Fruit fly (Drosophila melanogaster): Measurements from ENCODE around the gene Vps60.

Vps60 gene

DNA sequence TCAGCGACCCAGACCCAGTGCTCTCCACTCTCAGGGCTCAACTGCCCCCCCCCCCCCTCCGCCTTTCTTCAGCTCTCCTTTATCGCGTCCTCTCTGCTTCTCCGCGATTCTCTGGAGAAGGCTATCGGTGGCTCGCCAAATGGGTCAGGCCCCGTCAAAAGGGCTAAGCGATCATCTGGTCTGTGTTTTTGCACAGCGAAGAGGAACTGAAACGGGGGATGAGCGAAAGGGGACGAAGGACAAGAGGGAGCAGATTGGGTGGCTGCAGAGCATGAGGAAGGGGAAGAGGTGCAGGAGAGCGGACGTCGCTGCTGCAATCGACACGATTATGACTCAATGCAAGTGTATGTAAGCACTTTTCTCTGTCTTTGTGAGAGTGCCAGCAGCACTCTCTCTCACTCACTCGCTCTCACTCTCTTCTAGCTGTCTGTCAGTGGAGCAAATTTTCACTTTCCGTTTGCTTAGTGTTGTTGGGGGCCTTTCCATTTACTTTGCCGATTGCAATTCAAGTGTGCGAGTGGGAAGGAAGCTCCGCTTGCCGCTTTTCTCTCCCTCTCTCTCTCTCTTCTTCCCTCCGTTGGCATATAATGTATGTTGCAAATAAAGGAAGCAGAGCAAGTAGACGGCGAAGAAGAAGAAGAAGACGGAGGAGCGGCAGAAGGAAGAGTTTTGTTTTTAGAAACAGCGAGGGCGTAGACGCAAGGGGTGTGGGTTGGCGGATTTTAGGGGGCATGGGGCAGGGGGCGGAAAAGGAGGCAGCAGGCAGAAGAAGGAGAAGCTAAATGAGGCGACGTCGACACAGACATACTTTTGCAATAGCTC, 43.7 kb downstream of the Vps60 start (continued):
- TF ChIP-seq Lpt (GFP tag; optimal IDR thresholded peaks at IDR 0.05) (peak; percentile 57), svp (GFP tag) (peak; percentile 100), CG7368 (GFP tag; optimal IDR thresholded peaks at IDR 0.05) (no peak), Eip75B (GFP tag; optimal IDR thresholded peaks at IDR 0.05) (peak; percentile 88), Hr39 (GFP tag; optimal IDR thresholded peaks at IDR 0.05) (no peak), dsx (GFP tag; optimal IDR thresholded peaks at IDR 0.05; ENCODE audit: poor library complexity, severe bottlenecking) (no peak), Ets21C (GFP tag; optimal IDR thresholded peaks at IDR 0.05) (no peak), Hr38 (GFP tag; optimal IDR thresholded peaks at IDR 0.05) (no peak), CG16779 (tag; optimal IDR thresholded peaks at IDR 0.05) (no peak), CG31627 (GFP tag; optimal IDR thresholded peaks at IDR 0.05) (no peak), ss (GFP tag; optimal IDR thresholded peaks at IDR 0.05) (peak; percentile 7 to 17), esn (GFP tag; optimal IDR thresholded peaks at IDR 0.05) (no peak), net (GFP tag; optimal IDR thresholded peaks at IDR 0.05) (no peak), CG11762 (GFP tag; optimal IDR thresholded peaks at IDR 0.05; ENCODE audit: insufficient read depth) (peak; percentile 50), CG3032 (tag; optimal IDR thresholded peaks at IDR 0.05) (no peak), spab (GFP tag; optimal IDR thresholded peaks at IDR 0.05) (no peak)

- TF ChIP-seq CG8632 (GFP tag; optimal IDR thresholded peaks at IDR 0.05) = peak; percentile 6
- TF ChIP-seq CG11294 (GFP tag; IDR thresholded peaks at IDR 0.05) = no peak; the same call in 1 of the 2 replicates
- TF ChIP-seq OdsH (GFP tag; optimal IDR thresholded peaks at IDR 0.05) = peak; percentile 65
- TF ChIP-seq fkh (GFP tag; optimal IDR thresholded peaks at IDR 0.05) = no peak
- no peak for TF ChIP-seq svp (GFP tag)
- no peak for TF ChIP-seq ss (GFP tag; optimal IDR thresholded peaks at IDR 0.05)
- no peak for TF ChIP-seq Hr38 (GFP tag; optimal IDR thresholded peaks at IDR 0.05)
- no peak for TF ChIP-seq vri (GFP tag; optimal IDR thresholded peaks at IDR 0.05)
- TF ChIP-seq Ets96B (tag; optimal IDR thresholded peaks at IDR 0.05) = peak; percentile 63
- TF ChIP-seq CG4318 (GFP tag; optimal IDR thresholded peaks at IDR 0.05) = peak; percentile 20
- TF ChIP-seq eg (GFP tag; IDR thresholded peaks at IDR 0.05) = no peak
- TF ChIP-seq fd59A (GFP tag; optimal IDR thresholded peaks at IDR 0.05) = peak; percentile 68
- TF ChIP-seq Sox14 (GFP tag; optimal IDR thresholded peaks at IDR 0.05) = no peak
- TF ChIP-seq CG16779 (tag; optimal IDR thresholded peaks at IDR 0.05) = no peak
- no peak for TF ChIP-seq dac (GFP tag; optimal IDR thresholded peaks at IDR 0.05)
- peak; percentile 58 for TF ChIP-seq CG3032 (tag; optimal IDR thresholded peaks at IDR 0.05)
- no peak for TF ChIP-seq net (GFP tag; optimal IDR thresholded peaks at IDR 0.05)
- TF ChIP-seq CG11762 (GFP tag; optimal IDR thresholded peaks at IDR 0.05; ENCODE audit: insufficient read depth) = no peak
- TF ChIP-seq CG34406 (GFP tag; optimal IDR thresholded peaks at IDR 0.05) = peak; percentile 39
- TF ChIP-seq Met (GFP tag; optimal IDR thresholded peaks at IDR 0.05) = peak; percentile 31
- TF ChIP-seq Smox (GFP tag; optimal IDR thresholded peaks at IDR 0.05) = peak; percentile 26
- TF ChIP-seq CG7368 (GFP tag; optimal IDR thresholded peaks at IDR 0.05) = no peak
- TF ChIP-seq Eip93F (GFP tag; optimal IDR thresholded peaks at IDR 0.05) = no peak
- peak; percentile 34; the same call in 1 of the 2 replicates for TF ChIP-seq Gug (GFP tag; IDR thresholded peaks at IDR 0.05)
- peak; percentile 15; the same call in 1 of the 3 replicates for TF ChIP-seq CG6163 (GFP tag; IDR thresholded peaks at IDR 0.05)
- no peak for TF ChIP-seq CG9139 (GFP tag; optimal IDR thresholded peaks at IDR 0.05)
- no peak for TF ChIP-seq Sox102F (GFP tag; optimal IDR thresholded peaks at IDR 0.05)
- TF ChIP-seq topi (GFP tag; optimal IDR thresholded peaks at IDR 0.05) = peak; percentile 30
- TF ChIP-seq fd85E (GFP tag; optimal IDR thresholded peaks at IDR 0.05) = no peak
- TF ChIP-seq CG10669 (GFP tag; optimal IDR thresholded peaks at IDR 0.05) = peak; percentile 65
- TF ChIP-seq CG15336 (GFP tag; IDR thresholded peaks at IDR 0.05) = no peak
- no peak for TF ChIP-seq Ets21C (GFP tag; optimal IDR thresholded peaks at IDR 0.05)
- TF ChIP-seq cyc (GFP tag; optimal IDR thresholded peaks at IDR 0.05) = peak; percentile 13
- TF ChIP-seq esn (GFP tag; optimal IDR thresholded peaks at IDR 0.05) = peak; percentile 41
- peak; percentile 28 for TF ChIP-seq CG8319 (GFP tag; optimal IDR thresholded peaks at IDR 0.05)
- peak; percentile 21 for TF ChIP-seq lz (GFP tag; optimal IDR thresholded peaks at IDR 0.05)
- no peak for TF ChIP-seq CG6854 (GFP tag; optimal IDR thresholded peaks at IDR 0.05)
- TF ChIP-seq CG10631 (GFP tag; optimal IDR thresholded peaks at IDR 0.05) = peak; percentile 69
- peak; percentile 70 for TF ChIP-seq acj6 (GFP tag; optimal IDR thresholded peaks at IDR 0.05)
- TF ChIP-seq CG6792 (GFP tag; optimal IDR thresholded peaks at IDR 0.05) = peak; percentile 44
- TF ChIP-seq Lpt (GFP tag; optimal IDR thresholded peaks at IDR 0.05) = no peak
- TF ChIP-seq CG3919 (GFP tag; optimal IDR thresholded peaks at IDR 0.05) = peak; percentile 32
- peak; percentile 48 for TF ChIP-seq CG31627 (GFP tag; optimal IDR thresholded peaks at IDR 0.05)
These were observed 44.5 kb downstream of the Vps60 start for dm6 chr3L:17576886-17577271.
